Fruit fly (Drosophila melanogaster): ENCODE measurements around the gene CG8492.

dm6 chr3L:7732141-7732748 lies at the start of gene CG8492:
- TF ChIP-seq CG8478 (optimal IDR thresholded peaks at IDR 0.05) = no peak
- TF ChIP-seq CTCF (optimal IDR thresholded peaks at IDR 0.05) = no peak
